Worm (Caenorhabditis elegans) whole organism, L4 larva: ENCODE results near the gene T05A7.6.

Source experiments
- F26F4.8 ChIP-seq: fragments of 200-800 bp; sonication (Bioruptor generic); conservative IDR thresholded peaks from 2 replicates; pipeline ENCODE4 v1.3.6; 2022; ENCODE audit warnings: missing genetic modification characterization, missing compliant biosample characterization
- R02D3.7 ChIP-seq: fragments of 150-350 bp; sonication (generic microtip); optimal IDR thresholded peaks from 3 replicates; lab custom pipeline; 2014; ENCODE audit warnings: missing biosample characterization, missing genetic modification characterization
- T20F7.1 ChIP-seq: fragments of 200-800 bp; sonication (Bioruptor generic); optimal IDR thresholded peaks from 2 replicates; lab custom pipeline; 2018; ENCODE audit warnings: mild to moderate bottlenecking, missing genetic modification characterization, missing compliant biosample characterization
- Y48G9A.11 ChIP-seq: fragments of 200-800 bp; sonication (Bioruptor generic); IDR thresholded peaks from 2 replicates; pipeline ENCODE4 v1.3.6; 2022; ENCODE audit warnings: missing genetic modification reagents, missing genetic modification characterization, missing compliant biosample characterization
- Y75B8A.6 ChIP-seq: fragments of 200-800 bp; sonication (Bioruptor generic); IDR thresholded peaks from 2 replicates; pipeline ENCODE4 v1.3.6; 2022; ENCODE audit warnings: missing genetic modification reagents, missing genetic modification characterization, missing compliant biosample characterization
- ZK546.5 ChIP-seq, 2 experiments: sonication (generic microtip); optimal IDR thresholded peaks; 2 replicates each; lab custom pipeline; 2017; ENCODE audit warnings: missing biosample characterization in 2 of 2, missing genetic modification characterization in 2 of 2
- aly-2 ChIP-seq: sonication (generic microtip); optimal IDR thresholded peaks from 2 replicates; lab custom pipeline; 2018; ENCODE audit warnings: missing biosample characterization, missing genetic modification characterization
- ama-1 ChIP-seq: fragments of 150-350 bp; optimal IDR thresholded peaks from 2 replicates; lab custom pipeline; 2014; ENCODE audit warnings: inconsistent platforms, mixed read lengths
- ceh-20 ChIP-seq: fragments of 200-800 bp; sonication (Bioruptor generic); IDR thresholded peaks from 2 replicates; pipeline ENCODE4 v1.3.6; 2022; ENCODE audit warnings: missing genetic modification reagents, missing genetic modification characterization, missing compliant biosample characterization
- ceh-32 ChIP-seq: sonication (generic microtip); optimal IDR thresholded peaks from 2 replicates; lab custom pipeline; 2016; ENCODE audit warnings: mild to moderate bottlenecking, missing genetic modification characterization, missing compliant biosample characterization; ENCODE audit not compliant: poor library complexity
- ceh-82 ChIP-seq: sonication (generic microtip); optimal IDR thresholded peaks from 2 replicates; lab custom pipeline; 2017; ENCODE audit warnings: missing biosample characterization, missing genetic modification characterization
- ces-1 ChIP-seq: fragments of 150-350 bp; sonication (generic microtip); optimal IDR thresholded peaks from 4 replicates; lab custom pipeline; 2014; ENCODE audit warnings: missing biosample characterization, missing genetic modification reagents, missing genetic modification characterization
- ctbp-1 ChIP-seq: fragments of 200-800 bp; sonication (Bioruptor generic); IDR thresholded peaks from 2 replicates; pipeline ENCODE4 v1.3.6; 2022; ENCODE audit warnings: missing genetic modification reagents, missing genetic modification characterization, missing compliant biosample characterization
- daf-12 ChIP-seq: fragments of 150-350 bp; optimal IDR thresholded peaks from 2 replicates; lab custom pipeline; 2014; ENCODE audit warnings: missing biosample characterization, missing genetic modification reagents, missing genetic modification characterization
- dmd-8 ChIP-seq: fragments of 200-800 bp; sonication (Bioruptor generic); IDR thresholded peaks from 2 replicates; pipeline ENCODE4 v1.3.6; 2022; ENCODE audit warnings: missing genetic modification characterization, missing compliant biosample characterization
- dmd-9 ChIP-seq: fragments of 200-800 bp; sonication (Bioruptor generic); IDR thresholded peaks from 2 replicates; pipeline ENCODE4 v1.3.6; 2022; ENCODE audit warnings: missing genetic modification reagents, missing genetic modification characterization, missing compliant biosample characterization
- dpl-1 ChIP-seq: fragments of 150-350 bp; optimal IDR thresholded peaks from 2 replicates; lab custom pipeline; 2014; ENCODE audit warnings: missing biosample characterization, missing genetic modification reagents, missing genetic modification characterization
- duxl-1 ChIP-seq: sonication (generic microtip); optimal IDR thresholded peaks from 2 replicates; lab custom pipeline; 2016; ENCODE audit warnings: mild to moderate bottlenecking, missing genetic modification characterization, moderate library complexity, missing compliant biosample characterization; ENCODE audit not compliant: poor library complexity
- dve-1 ChIP-seq: sonication (generic microtip); optimal IDR thresholded peaks from 2 replicates; lab custom pipeline; 2017; ENCODE audit warnings: antibody characterized with exemption, mild to moderate bottlenecking, missing genetic modification characterization, missing compliant biosample characterization; ENCODE audit not compliant: insufficient read depth
- egl-43 ChIP-seq: fragments of 200-800 bp; sonication (Bioruptor generic); IDR thresholded peaks from 2 replicates; pipeline ENCODE4 v1.3.6; 2022; ENCODE audit warnings: missing genetic modification reagents, missing genetic modification characterization, missing compliant biosample characterization
- fos-1 ChIP-seq: fragments of 150-350 bp; optimal IDR thresholded peaks from 2 replicates; lab custom pipeline; 2014; ENCODE audit warnings: missing biosample characterization, missing genetic modification characterization
- gei-8 ChIP-seq: fragments of 200-800 bp; sonication (Bioruptor generic); optimal IDR thresholded peaks from 2 replicates; lab custom pipeline; 2018; ENCODE audit warnings: mild to moderate bottlenecking, missing genetic modification characterization, missing compliant biosample characterization
- lin-15B ChIP-seq: fragments of 150-350 bp; sonication (generic microtip); optimal IDR thresholded peaks from 3 replicates; lab custom pipeline; 2014; ENCODE audit warnings: missing biosample characterization, missing genetic modification characterization
- lin-38 ChIP-seq: fragments of 200-800 bp; sonication (Bioruptor generic); IDR thresholded peaks from 2 replicates; pipeline ENCODE4 v1.3.6; 2022; ENCODE audit warnings: missing genetic modification reagents, missing genetic modification characterization, missing compliant biosample characterization
- mdl-1 ChIP-seq, 2 experiments: fragments of 150-350 bp in 1 of 2; sonication (generic microtip) in 1 of 2; optimal IDR thresholded peaks; 2 replicates each; lab custom pipeline; 2014 to 2017; ENCODE audit warnings: missing biosample characterization in 2 of 2, missing genetic modification characterization in 2 of 2
- mdt-29 ChIP-seq: fragments of 200-800 bp; sonication (Bioruptor generic); IDR thresholded peaks from 2 replicates; pipeline ENCODE4 v1.3.6; 2022; ENCODE audit warnings: missing genetic modification reagents, missing genetic modification characterization, missing compliant biosample characterization
- mep-1 ChIP-seq: fragments of 150-350 bp; sonication (generic microtip); optimal IDR thresholded peaks from 3 replicates; lab custom pipeline; 2014; ENCODE audit warnings: missing biosample characterization, missing genetic modification characterization
- mes-2 ChIP-seq: sonication (generic microtip); optimal IDR thresholded peaks from 2 replicates; lab custom pipeline; 2016; ENCODE audit warnings: missing genotype, mild to moderate bottlenecking, missing genetic modification characterization, missing compliant biosample characterization; ENCODE audit not compliant: poor library complexity, severe bottlenecking
- mxl-2 ChIP-seq: fragments of 200-800 bp; sonication (Bioruptor generic); conservative IDR thresholded peaks from 2 replicates; pipeline ENCODE4 v1.3.6; 2022; ENCODE audit warnings: missing genetic modification reagents, missing genetic modification characterization, missing compliant biosample characterization
- mxl-3 ChIP-seq: fragments of 200-800 bp; sonication (Bioruptor generic); optimal IDR thresholded peaks from 2 replicates; lab custom pipeline; 2018; ENCODE audit warnings: mild to moderate bottlenecking, missing genetic modification characterization, missing compliant biosample characterization
- nhr-11 ChIP-seq: fragments of 150-350 bp; optimal IDR thresholded peaks from 2 replicates; lab custom pipeline; 2014; ENCODE audit warnings: missing biosample characterization, missing genetic modification characterization
- nhr-111 ChIP-seq: fragments of 200-800 bp; sonication (Bioruptor generic); optimal IDR thresholded peaks from 2 replicates; lab custom pipeline; 2018; ENCODE audit warnings: mild to moderate bottlenecking, missing genetic modification characterization, missing compliant biosample characterization
- nhr-237 ChIP-seq: sonication (generic microtip); optimal IDR thresholded peaks from 2 replicates; lab custom pipeline; 2017; ENCODE audit warnings: missing biosample characterization, missing genetic modification characterization
- nhr-25 ChIP-seq: sonication (generic microtip); optimal IDR thresholded peaks from 2 replicates; lab custom pipeline; 2017; ENCODE audit warnings: missing genetic modification characterization, mild to moderate bottlenecking, missing compliant biosample characterization, antibody characterized with exemption, moderate library complexity, borderline replicate concordance; ENCODE audit not compliant: insufficient read depth
- nhr-48 ChIP-seq: sonication (generic microtip); optimal IDR thresholded peaks from 2 replicates; lab custom pipeline; 2016; ENCODE audit warnings: mild to moderate bottlenecking, missing genetic modification characterization, missing compliant biosample characterization
- pha-4 ChIP-seq, 2 experiments: fragments of 150-350 bp in 1 of 2; fragments of 200-800 bp in 1 of 2; sonication (Bioruptor generic) in 1 of 2; IDR thresholded peaks in 1 of 2; optimal IDR thresholded peaks in 1 of 2; 2 replicates each; pipeline versions ENCODE4 v1.3.6 to Lab custom; 2014 to 2022; ENCODE audit warnings: missing genetic modification characterization in 2 of 2, missing genetic modification reagents in 2 of 2, missing biosample characterization in 1 of 2, missing compliant biosample characterization in 1 of 2
- php-3 ChIP-seq: fragments of 200-800 bp; sonication (Bioruptor generic); IDR thresholded peaks from 2 replicates; pipeline ENCODE4 v1.3.6; 2022; ENCODE audit warnings: missing genetic modification reagents, missing genetic modification characterization, missing compliant biosample characterization
- saeg-2 ChIP-seq: fragments of 200-800 bp; sonication (Bioruptor generic); IDR thresholded peaks from 2 replicates; pipeline ENCODE4 v1.3.6; 2022; ENCODE audit warnings: missing genetic modification reagents, missing genetic modification characterization, missing compliant biosample characterization
- snpc-1.2 ChIP-seq: fragments of 200-800 bp; sonication (Bioruptor generic); IDR thresholded peaks from 2 replicates; pipeline ENCODE4 v1.3.6; 2022; ENCODE audit warnings: missing genetic modification reagents, missing genetic modification characterization, missing compliant biosample characterization
- spr-1 ChIP-seq: sonication (generic microtip); optimal IDR thresholded peaks from 2 replicates; lab custom pipeline; 2016; ENCODE audit warnings: mild to moderate bottlenecking, missing genetic modification characterization, missing compliant biosample characterization
- spr-3 ChIP-seq: fragments of 200-800 bp; sonication (Bioruptor generic); optimal IDR thresholded peaks from 2 replicates; lab custom pipeline; 2018; ENCODE audit warnings: mild to moderate bottlenecking, missing genetic modification characterization, missing compliant biosample characterization
- tra-1 ChIP-seq: fragments of 200-800 bp; sonication (Bioruptor generic); IDR thresholded peaks from 2 replicates; pipeline ENCODE4 v1.3.6; 2022; ENCODE audit warnings: missing genetic modification reagents, missing genetic modification characterization, missing compliant biosample characterization
- unc-39 ChIP-seq: sonication (generic microtip); optimal IDR thresholded peaks from 2 replicates; lab custom pipeline; 2017; ENCODE audit warnings: missing biosample characterization, missing genetic modification characterization
- unc-62 ChIP-seq, 3 experiments: fragments of 150-350 bp in 1 of 3; sonication (generic microtip); optimal IDR thresholded peaks in 2 of 3; peaks in 1 of 3; 1 replicate in 1 of 3; 2 replicates in 2 of 3; lab custom pipeline; 2014 to 2017; ENCODE audit warnings: missing biosample characterization in 3 of 3, missing genetic modification characterization in 3 of 3, missing genetic modification reagents in 3 of 3, missing genotype in 1 of 3
- zag-1 ChIP-seq: fragments of 150-350 bp; optimal IDR thresholded peaks from 2 replicates; lab custom pipeline; 2014; ENCODE audit warnings: missing biosample characterization, missing genetic modification characterization
- zip-2 ChIP-seq: fragments of 150-350 bp; optimal IDR thresholded peaks from 2 replicates; lab custom pipeline; 2014; ENCODE audit warnings: missing biosample characterization, missing genetic modification characterization

T05A7.6 gene

ce11 chrII:4701482-4702119, 30.0 kb upstream of the T05A7.6 start, which contains the start of gene unc-85 (continued):
- TF ChIP-seq mep-1: peak; percentile 82
- TF ChIP-seq saeg-2 (GFP tag; lab: Robert Waterston, UW): peak; percentile 74; the same call in 1 of the 2 replicates
- TF ChIP-seq mdt-29 (GFP tag; lab: Robert Waterston, UW): peak; percentile 57; the same call in 1 of the 2 replicates
- peak; percentile 91 for TF ChIP-seq tra-1 (GFP tag; lab: Robert Waterston, UW)
- TF ChIP-seq dmd-8: 0 out of 2 replicates have a peak, but pooled peaks have one; percentile 44
- peak; percentile 89 for TF ChIP-seq Y75B8A.6 (GFP tag; lab: Robert Waterston, UW)
- peak; percentile 83 for TF ChIP-seq mxl-2
- peak; percentile 59 for TF ChIP-seq dpl-1 (GFP tag; lab: Kevin White, UChicago)

ce11 chrII:4698266-4698771, 26.7 kb upstream of the T05A7.6 start, which contains the start of the genes rpn-5 and scc-1:
Gene rpn-5 (minus strand): TSS chrII:4698427.
Gene scc-1 (plus strand): TSS chrII:4698721.
- TF ChIP-seq nhr-48 (tag; lab: Kevin White, UChicago) (no peak), F26F4.8 (no peak), duxl-1 (tag; lab: Kevin White, UChicago) (peak; percentile 25), aly-2 (tag; lab: Kevin White, UChicago) (no peak), daf-12 (tag; lab: Kevin White, UChicago) (no peak), ZK546.5 (tag; optimal IDR thresholded peaks at IDR 0.05; lab: Kevin White, UChicago) (peak in 1 of 2 experiments; percentile 36), mdl-1 (tag; optimal IDR thresholded peaks at IDR 0.05; lab: Kevin White, UChicago) (no peak), ceh-32 (tag; lab: Kevin White, UChicago) (no peak), mxl-3 (GFP tag; lab: Kevin White, UChicago) (no peak), fos-1 (tag; lab: Kevin White, UChicago) (no peak), ceh-20 (GFP tag; lab: Robert Waterston, UW) (no peak), T20F7.1 (GFP tag; lab: Kevin White, UChicago) (no peak), dmd-8 (no peak), ama-1 (lab: Kevin White, UChicago) (no peak), spr-1 (tag; lab: Kevin White, UChicago) (no peak), mes-2 (peak; percentile 73), spr-3 (GFP tag; lab: Kevin White, UChicago) (no peak), gei-8 (GFP tag; lab: Kevin White, UChicago) (no peak), nhr-237 (tag; lab: Kevin White, UChicago) (no peak), lin-15B (tag; lab: Kevin White, UChicago) (no peak), zag-1 (tag; lab: Kevin White, UChicago) (no peak), nhr-111 (GFP tag; lab: Kevin White, UChicago) (no peak), snpc-1.2 (GFP tag; lab: Robert Waterston, UW) (no peak), nhr-11 (tag; lab: Kevin White, UChicago) (peak; percentile 54), dve-1 (tag; lab: Kevin White, UChicago) (peak; percentile 48), R02D3.7 (tag; lab: Kevin White, UChicago) (no peak), php-3 (GFP tag; lab: Robert Waterston, UW) (no peak), unc-39 (tag; lab: Kevin White, UChicago) (no peak), dpl-1 (GFP tag; lab: Kevin White, UChicago) (peak; percentile 92), zip-2 (tag; lab: Kevin White, UChicago) (no peak), dmd-9 (no peak), unc-62 (GFP tag; optimal IDR thresholded peaks at IDR 0.05 in 1 of 2; lab: Kevin White, UChicago) (peak in 1 of 2 experiments; percentile 83), unc-62 (tag; optimal IDR thresholded peaks at IDR 0.05; lab: Kevin White, UChicago) (no peak), nhr-25 (tag; lab: Kevin White, UChicago) (peak; percentile 27), pha-4 (GFP tag; IDR thresholded peaks at IDR 0.05; lab: Robert Waterston, UW) (no peak), pha-4 (tag; optimal IDR thresholded peaks at IDR 0.05; lab: Kevin White, UChicago) (no peak), ces-1 (GFP tag; lab: Kevin White, UChicago) (no peak), egl-43 (GFP tag; lab: Robert Waterston, UW) (no peak), ceh-82 (tag; lab: Kevin White, UChicago) (no peak), lin-38 (GFP tag; lab: Robert Waterston, UW) (peak; percentile 71), mxl-2 (no peak), ctbp-1 (no peak), Y48G9A.11 (GFP tag; lab: Robert Waterston, UW) (no peak)
